Worm (Caenorhabditis elegans) whole organism, late embryonic: Measurements from ENCODE around the gene mec-5.

Experiments used
- C38D4.7 ChIP-seq: fragments of 200-800 bp; sonication (Bioruptor generic); optimal IDR thresholded peaks from 2 replicates; lab custom pipeline; 2018; ENCODE audit warnings: mild to moderate bottlenecking, missing genetic modification characterization, moderate library complexity, missing compliant biosample characterization
- T23F11.4 ChIP-seq: fragments of 200-800 bp; sonication (Bioruptor generic); optimal IDR thresholded peaks from 2 replicates; lab custom pipeline; 2018; ENCODE audit warnings: mild to moderate bottlenecking, missing genetic modification characterization, missing compliant biosample characterization
- ahr-1 ChIP-seq: sonication (generic microtip); optimal IDR thresholded peaks from 2 replicates; lab custom pipeline; 2016; ENCODE audit warnings: missing genetic modification characterization, missing compliant biosample characterization
- ceh-24 ChIP-seq: sonication (generic microtip); optimal IDR thresholded peaks from 2 replicates; lab custom pipeline; 2016; ENCODE audit warnings: mild to moderate bottlenecking, missing genetic modification characterization, missing compliant biosample characterization
- ceh-30 ChIP-seq: fragments of 150-350 bp; optimal IDR thresholded peaks from 2 replicates; lab custom pipeline; 2014; ENCODE audit warnings: missing biosample characterization, missing genetic modification characterization
- ceh-9 ChIP-seq: sonication (generic microtip); optimal IDR thresholded peaks from 2 replicates; lab custom pipeline; 2016; ENCODE audit warnings: mild to moderate bottlenecking, missing genetic modification characterization, inconsistent platforms, missing compliant biosample characterization
- che-1 ChIP-seq: sonication (generic microtip); optimal IDR thresholded peaks from 2 replicates; lab custom pipeline; 2016; ENCODE audit warnings: mild to moderate bottlenecking, missing genetic modification characterization, missing compliant biosample characterization
- dmd-4 ChIP-seq: sonication (generic microtip); optimal IDR thresholded peaks from 2 replicates; lab custom pipeline; 2016; ENCODE audit warnings: borderline replicate concordance, missing genetic modification characterization, missing compliant biosample characterization
- dve-1 ChIP-seq: sonication (generic microtip); optimal IDR thresholded peaks from 2 replicates; lab custom pipeline; 2017; ENCODE audit warnings: antibody characterized with exemption, mild to moderate bottlenecking, missing genetic modification characterization, missing compliant biosample characterization
- elt-2 ChIP-seq: sonication (generic microtip); optimal IDR thresholded peaks from 2 replicates; lab custom pipeline; 2016; ENCODE audit warnings: missing genetic modification reagents, missing genetic modification characterization, missing compliant biosample characterization
- elt-4 ChIP-seq: sonication (generic microtip); optimal IDR thresholded peaks from 2 replicates; lab custom pipeline; 2016; ENCODE audit warnings: missing genetic modification characterization, missing compliant biosample characterization
- fax-1 ChIP-seq: sonication (generic microtip); optimal IDR thresholded peaks from 2 replicates; lab custom pipeline; 2016; ENCODE audit warnings: missing genotype, missing genetic modification characterization, missing compliant biosample characterization
- nfya-1 ChIP-seq: sonication (generic microtip); optimal IDR thresholded peaks from 2 replicates; lab custom pipeline; 2017; ENCODE audit warnings: missing genetic modification characterization, mild to moderate bottlenecking, missing compliant biosample characterization, antibody characterized with exemption, moderate library complexity
- odd-2 ChIP-seq: sonication (generic microtip); optimal IDR thresholded peaks from 2 replicates; lab custom pipeline; 2017; ENCODE audit warnings: antibody characterized with exemption, mild to moderate bottlenecking, missing genetic modification characterization, missing compliant biosample characterization
- pqm-1 ChIP-seq: sonication (generic microtip); optimal IDR thresholded peaks from 2 replicates; lab custom pipeline; 2016; ENCODE audit warnings: missing genetic modification characterization, missing compliant biosample characterization
- ref-2 ChIP-seq: sonication (generic microtip); optimal IDR thresholded peaks from 2 replicates; lab custom pipeline; 2016; ENCODE audit warnings: missing genetic modification characterization, missing compliant biosample characterization
- sox-2 ChIP-seq: fragments of 200-800 bp; sonication (Bioruptor generic); IDR thresholded peaks from 2 replicates; pipeline ENCODE4 v1.3.6; 2022; ENCODE audit warnings: missing genetic modification reagents, missing genetic modification characterization, missing compliant biosample characterization
- syd-9 ChIP-seq: sonication (generic microtip); optimal IDR thresholded peaks from 2 replicates; lab custom pipeline; 2016; ENCODE audit warnings: mild to moderate bottlenecking, missing genetic modification characterization, moderate library complexity, missing compliant biosample characterization
- tbx-2 ChIP-seq: sonication (generic microtip); optimal IDR thresholded peaks from 2 replicates; lab custom pipeline; 2016; ENCODE audit warnings: missing genetic modification characterization, missing compliant biosample characterization
- tbx-7 ChIP-seq: sonication (generic microtip); optimal IDR thresholded peaks from 2 replicates; lab custom pipeline; 2016; ENCODE audit warnings: missing genotype, missing genetic modification characterization, missing compliant biosample characterization
- ttx-3 ChIP-seq: sonication (generic microtip); optimal IDR thresholded peaks from 2 replicates; lab custom pipeline; 2016; ENCODE audit warnings: missing genetic modification reagents, missing genetic modification characterization, missing compliant biosample characterization
- unc-55 ChIP-seq: sonication (generic microtip); optimal IDR thresholded peaks from 2 replicates; lab custom pipeline; 2017; ENCODE audit warnings: missing biosample characterization, missing genetic modification reagents, missing genetic modification characterization
- zip-5 ChIP-seq: sonication (generic microtip); optimal IDR thresholded peaks from 2 replicates; lab custom pipeline; 2016; ENCODE audit warnings: missing genetic modification characterization, missing compliant biosample characterization
- ztf-16 ChIP-seq: sonication (generic microtip); optimal IDR thresholded peaks from 2 replicates; lab custom pipeline; 2017; ENCODE audit warnings: missing genetic modification characterization, missing compliant biosample characterization

The mec-5 gene

ce11 chrX:15993916-15994315 is 50.1 kb downstream of the mec-5 start:
- TF ChIP-seq pqm-1 (tag; lab: Kevin White, UChicago): no peak
- TF ChIP-seq nfya-1 (tag; lab: Kevin White, UChicago): no peak
- no peak for TF ChIP-seq elt-4 (tag; lab: Kevin White, UChicago)
- TF ChIP-seq elt-2: no peak

- TF ChIP-seq ceh-9 (tag; lab: Kevin White, UChicago) (no peak), ztf-16 (tag; lab: Kevin White, UChicago) (no peak), elt-4 (tag; lab: Kevin White, UChicago) (no peak), ttx-3 (tag; lab: Kevin White, UChicago) (no peak), ceh-24 (tag; lab: Kevin White, UChicago) (no peak), odd-2 (tag; lab: Kevin White, UChicago) (no peak), fax-1 (no peak), che-1 (tag; lab: Kevin White, UChicago) (no peak)
Measured at ce11 chrX:15997153-15997552, 53.3 kb downstream of the mec-5 start.

- TF ChIP-seq unc-55 (GFP tag; lab: Kevin White, UChicago) (no peak), odd-2 (tag; lab: Kevin White, UChicago) (no peak), C38D4.7 (GFP tag; lab: Kevin White, UChicago) (no peak), tbx-2 (tag; lab: Kevin White, UChicago) (no peak), ttx-3 (tag; lab: Kevin White, UChicago) (no peak), ahr-1 (tag; lab: Kevin White, UChicago) (no peak), T23F11.4 (GFP tag; lab: Kevin White, UChicago) (no peak), sox-2 (GFP tag; lab: Robert Waterston, UW) (no peak), zip-5 (no peak), elt-4 (tag; lab: Kevin White, UChicago) (no peak), ceh-24 (tag; lab: Kevin White, UChicago) (no peak), syd-9 (tag; lab: Kevin White, UChicago) (no peak), dve-1 (tag; lab: Kevin White, UChicago) (no peak), dmd-4 (tag; lab: Kevin White, UChicago) (no peak), fax-1 (no peak), ceh-9 (tag; lab: Kevin White, UChicago) (no peak), tbx-7 (tag; lab: Kevin White, UChicago) (no peak), ref-2 (tag; lab: Kevin White, UChicago) (no peak), ceh-30 (tag; lab: Kevin White, UChicago) (no peak)
Measured at ce11 chrX:15997926-15998325, 54.1 kb downstream of the mec-5 start.
